Fruit fly (Drosophila melanogaster) whole organism, embryonic: ENCODE results near the gene CG14329.

ENCODE experiments used
- CG14014 ChIP-seq: fragments of 200-800 bp; sonication (Bioruptor generic); IDR thresholded peaks from 2 replicates; pipeline ENCODE4 v1.3.6; 2022; ENCODE audit warnings: missing biosample characterization, missing genetic modification characterization
- CG17912 ChIP-seq: fragments of 200-800 bp; sonication (Bioruptor generic); optimal IDR thresholded peaks from 2 replicates; lab custom pipeline; 2018; ENCODE audit warnings: missing biosample characterization, mild to moderate bottlenecking, missing genetic modification characterization
- CG6854 ChIP-seq: fragments of 200-800 bp; sonication (Bioruptor generic); optimal IDR thresholded peaks from 3 replicates; lab custom pipeline; 2017; ENCODE audit warnings: missing biosample characterization, mild to moderate bottlenecking, missing genetic modification characterization
- fd96Cb ChIP-seq: fragments of 200-800 bp; sonication (Bioruptor generic); optimal IDR thresholded peaks from 2 replicates; lab custom pipeline; 2018; ENCODE audit warnings: missing biosample characterization, mild to moderate bottlenecking, missing genetic modification characterization, moderate library complexity
- kni ChIP-seq: fragments of 200-800 bp; sonication (Bioruptor generic); optimal IDR thresholded peaks from 3 replicates; lab custom pipeline; 2017; ENCODE audit warnings: mild to moderate bottlenecking, missing biosample characterization, missing genetic modification reagents, missing genetic modification characterization
- p53 ChIP-seq: fragments of 200-800 bp; sonication (Bioruptor generic); optimal IDR thresholded peaks from 2 replicates; lab custom pipeline; 2016; ENCODE audit warnings: missing biosample characterization, missing genetic modification characterization

- TF ChIP-seq fd96Cb (tag; lab: Kevin White, UChicago) (no peak), p53 (GFP tag; lab: Kevin White, UChicago) (no peak), CG14014 (no peak), CG6854 (GFP tag; lab: Kevin White, UChicago) (no peak), CG17912 (no peak), kni (GFP tag; lab: Kevin White, UChicago) (no peak)
Measured at dm6 chr3R:17609059-17609458, at the start of gene CG14329.
